Fruit fly (Drosophila melanogaster): Measurements from ENCODE around the gene ex.

The ex gene

DNA sequence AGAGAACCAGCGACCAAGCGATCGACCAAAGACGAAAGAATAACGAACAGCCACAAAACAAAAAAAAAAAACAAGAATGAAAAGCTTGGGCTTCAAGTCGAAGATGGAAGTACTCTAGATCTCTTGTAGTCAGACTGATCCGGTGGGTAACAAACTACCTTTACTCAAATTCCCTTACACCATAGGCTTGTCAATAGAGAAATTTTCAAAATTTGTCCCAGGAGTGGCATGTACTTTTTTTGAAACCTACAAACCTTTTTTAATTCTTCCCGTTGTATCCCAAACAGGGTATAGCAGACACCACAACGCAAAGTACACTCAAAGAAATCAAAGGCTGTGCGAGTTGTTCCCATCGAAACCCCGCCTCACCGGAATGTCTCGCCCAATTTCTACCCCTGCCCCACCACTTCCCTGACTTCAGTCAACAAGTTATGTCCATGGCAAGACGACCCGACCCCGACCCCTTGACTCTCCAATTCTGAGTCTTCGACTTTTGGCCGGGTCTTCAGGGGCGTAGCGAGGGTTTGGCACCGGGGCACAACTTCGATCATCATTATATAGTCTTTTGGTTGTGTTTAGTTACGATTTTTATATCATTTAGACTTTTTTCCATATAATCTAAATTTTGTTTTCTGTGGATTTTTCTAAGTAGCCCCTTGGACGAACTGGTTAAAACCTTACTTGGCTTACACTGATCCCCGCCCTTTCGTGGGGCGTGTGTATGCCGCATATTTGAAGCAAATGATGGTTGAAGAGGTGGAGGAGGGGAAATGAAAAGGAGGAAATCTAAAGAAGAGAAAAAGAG is 1.1 kb upstream of the ex start (continued):
- TF ChIP-seq Doc2 (GFP tag; IDR thresholded peaks at IDR 0.05), result no peak
- no peak for TF ChIP-seq stwl (tag; optimal IDR thresholded peaks at IDR 0.05)
- TF ChIP-seq CG13296 (GFP tag; optimal IDR thresholded peaks at IDR 0.05), result no peak
- TF ChIP-seq CG1832 (GFP tag; optimal IDR thresholded peaks at IDR 0.05), result no peak
- no peak for TF ChIP-seq ftz-f1 (GFP tag; optimal IDR thresholded peaks at IDR 0.05)
- no peak for TF ChIP-seq abd-A (tag; optimal IDR thresholded peaks at IDR 0.05)
- peak; percentile 0 for TF ChIP-seq ab (GFP tag; optimal IDR thresholded peaks at IDR 0.05)
- no peak for TF ChIP-seq ap (GFP tag; IDR thresholded peaks at IDR 0.05)
- TF ChIP-seq Tbp (GFP tag; optimal IDR thresholded peaks at IDR 0.05), result no peak
- TF ChIP-seq lab (GFP tag; optimal IDR thresholded peaks at IDR 0.05), result peak; percentile 66
- TF ChIP-seq CG17912 (GFP tag; optimal IDR thresholded peaks at IDR 0.05), result no peak
- TF ChIP-seq scrt (GFP tag; optimal IDR thresholded peaks at IDR 0.05), result no peak
- TF ChIP-seq tll (GFP tag; optimal IDR thresholded peaks at IDR 0.05), result no peak
- TF ChIP-seq klu (GFP tag; IDR thresholded peaks at IDR 0.05), result no peak
- TF ChIP-seq BtbVII (GFP tag; optimal IDR thresholded peaks at IDR 0.05), result no peak
- TF ChIP-seq Dfd (GFP tag; optimal IDR thresholded peaks at IDR 0.05), result no peak
- peak; percentile 59; the same call in 2 of the 3 replicates for TF ChIP-seq dysf (GFP tag; IDR thresholded peaks at IDR 0.05)
- no peak for TF ChIP-seq CG15011 (GFP tag; optimal IDR thresholded peaks at IDR 0.05)
- TF ChIP-seq CG4328 (GFP tag; optimal IDR thresholded peaks at IDR 0.05), result no peak
- no peak for TF ChIP-seq tna (GFP tag; IDR thresholded peaks at IDR 0.05; ENCODE audit: partially characterized antibody)
- no peak for TF ChIP-seq unc-4 (GFP tag; IDR thresholded peaks at IDR 0.05; ENCODE audit: partially characterized antibody)
- no peak for TF ChIP-seq sr (GFP tag; IDR thresholded peaks at IDR 0.05)
- TF ChIP-seq CG15601 (tag; optimal IDR thresholded peaks at IDR 0.05), result peak; percentile 49
- TF ChIP-seq az2 (GFP tag; optimal IDR thresholded peaks at IDR 0.05), result peak; percentile 53
- peak; percentile 67 for TF ChIP-seq gem (tag; optimal IDR thresholded peaks at IDR 0.05)
- TF ChIP-seq rib (GFP tag; IDR thresholded peaks at IDR 0.05), result peak; percentile 55
- TF ChIP-seq bsh (GFP tag; optimal IDR thresholded peaks at IDR 0.05), result peak; percentile 71 to 73
- no peak for TF ChIP-seq CG11696 (GFP tag; IDR thresholded peaks at IDR 0.05)
- TF ChIP-seq CG1233 (GFP tag; optimal IDR thresholded peaks at IDR 0.05), result peak; percentile 25
- no peak for TF ChIP-seq CG7372 (GFP tag; IDR thresholded peaks at IDR 0.05)
- TF ChIP-seq CG18011 (GFP tag; optimal IDR thresholded peaks at IDR 0.05), result no peak
- TF ChIP-seq Ada2b (GFP tag; IDR thresholded peaks at IDR 0.05), result peak; percentile 35; the same call in 1 of the 2 replicates
- TF ChIP-seq crp (GFP tag; optimal IDR thresholded peaks at IDR 0.05), result no peak
- TF ChIP-seq CG14965 (GFP tag; optimal IDR thresholded peaks at IDR 0.05; ENCODE audit: borderline replicate concordance), result no peak
- no peak for TF ChIP-seq CG11560 (tag; IDR thresholded peaks at IDR 0.05)
- TF ChIP-seq CG15269 (tag; optimal IDR thresholded peaks at IDR 0.05), result no peak
- no peak for TF ChIP-seq exex (tag; optimal IDR thresholded peaks at IDR 0.05)
- TF ChIP-seq CG16815 (GFP tag; optimal IDR thresholded peaks at IDR 0.05), result peak; percentile 71
- no peak for TF ChIP-seq nerfin-1 (tag; optimal IDR thresholded peaks at IDR 0.05)
- TF ChIP-seq chif (GFP tag; optimal IDR thresholded peaks at IDR 0.05), result peak; percentile 44 to 45
- peak; percentile 62; the same call in 1 of the 3 replicates for TF ChIP-seq zfh1 (GFP tag; IDR thresholded peaks at IDR 0.05)
- no peak for TF ChIP-seq CG31388 (GFP tag; optimal IDR thresholded peaks at IDR 0.05)
- no peak for TF ChIP-seq Hey (tag; optimal IDR thresholded peaks at IDR 0.05)
- peak; percentile 61 for TF ChIP-seq Gug (GFP tag; IDR thresholded peaks at IDR 0.05)
- no peak for TF ChIP-seq pzg (GFP tag; optimal IDR thresholded peaks at IDR 0.05)
- no peak for TF ChIP-seq CG10274 (GFP tag; optimal IDR thresholded peaks at IDR 0.05)
- no peak for TF ChIP-seq gfzf (GFP tag; optimal IDR thresholded peaks at IDR 0.05)
- 0 out of 2 replicates have a peak, but pooled peaks have one; percentile 47 for TF ChIP-seq Nf-YA (GFP tag; IDR thresholded peaks at IDR 0.05)
